Fruit fly (Drosophila melanogaster) whole organism, pupa: ENCODE data around the gene Sfp24Bd.

ENCODE experiments used
- CG10348 ChIP-seq: fragments of 200-800 bp; sonication (Bioruptor generic); IDR thresholded peaks from 2 replicates; pipeline ENCODE4 v1.3.6; 2022; ENCODE audit warnings: missing biosample characterization, missing genetic modification characterization
- CG12605 ChIP-seq: fragments of 200-800 bp; sonication (Bioruptor generic); IDR thresholded peaks from 2 replicates; pipeline ENCODE4 v1.3.6; 2022; ENCODE audit warnings: missing biosample characterization, missing genetic modification characterization
- CG13204 ChIP-seq: fragments of 200-800 bp; sonication (Bioruptor generic); optimal IDR thresholded peaks from 2 replicates; lab custom pipeline; 2018; ENCODE audit warnings: missing biosample characterization, mild to moderate bottlenecking, missing genetic modification characterization, moderate library complexity
- CG14655 ChIP-seq: fragments of 200-800 bp; sonication (Bioruptor generic); optimal IDR thresholded peaks from 3 replicates; lab custom pipeline; 2017; ENCODE audit warnings: mild to moderate bottlenecking, missing biosample characterization, missing genetic modification reagents, missing genetic modification characterization
- CG15710 ChIP-seq: fragments of 200-800 bp; sonication (Bioruptor generic); optimal IDR thresholded peaks from 2 replicates; lab custom pipeline; 2018; ENCODE audit warnings: missing biosample characterization, mild to moderate bottlenecking, missing genetic modification characterization, moderate library complexity
- CG17806 ChIP-seq: fragments of 200-800 bp; sonication (Bioruptor generic); optimal IDR thresholded peaks from 2 replicates; lab custom pipeline; 2018; ENCODE audit warnings: missing biosample characterization, mild to moderate bottlenecking, missing genetic modification characterization, moderate library complexity
- CG32121 ChIP-seq: fragments of 200-800 bp; sonication (Bioruptor generic); IDR thresholded peaks from 2 replicates; pipeline ENCODE4 v1.3.6; 2022; ENCODE audit warnings: missing biosample characterization, missing genetic modification characterization
- CG34367 ChIP-seq: fragments of 200-800 bp; sonication (Bioruptor generic); optimal IDR thresholded peaks from 2 replicates; lab custom pipeline; 2018; ENCODE audit warnings: missing biosample characterization, mild to moderate bottlenecking, missing genetic modification characterization
- CG4496 ChIP-seq: fragments of 200-800 bp; sonication (Bioruptor generic); IDR thresholded peaks from 3 replicates; pipeline ENCODE4 v1.3.6; 2022; ENCODE audit warnings: missing biosample characterization, missing genetic modification characterization
- CG8159 ChIP-seq: fragments of 200-800 bp; sonication (Bioruptor generic); optimal IDR thresholded peaks from 3 replicates; lab custom pipeline; 2018; ENCODE audit warnings: missing biosample characterization, mild to moderate bottlenecking, missing genetic modification characterization, moderate library complexity
- CG8301 ChIP-seq: fragments of 200-800 bp; sonication (Bioruptor generic); optimal IDR thresholded peaks from 2 replicates; lab custom pipeline; 2018; ENCODE audit warnings: missing biosample characterization, mild to moderate bottlenecking, missing genetic modification characterization
- CG9948 ChIP-seq: fragments of 200-800 bp; sonication (Bioruptor generic); optimal IDR thresholded peaks from 2 replicates; lab custom pipeline; 2018; ENCODE audit warnings: missing biosample characterization, mild to moderate bottlenecking, missing genetic modification characterization, moderate library complexity
- D1 ChIP-seq: fragments of 200-800 bp; sonication (Bioruptor generic); optimal IDR thresholded peaks from 2 replicates; lab custom pipeline; 2018; ENCODE audit warnings: missing biosample characterization, mild to moderate bottlenecking, missing genetic modification characterization, moderate library complexity
- EcR ChIP-seq: fragments of 200-800 bp; sonication (Bioruptor generic); optimal IDR thresholded peaks from 3 replicates; lab custom pipeline; 2019; ENCODE audit warnings: missing biosample characterization, missing genetic modification characterization, mild to moderate bottlenecking, moderate library complexity, missing genetic modification reagents
- Ets98B ChIP-seq: fragments of 200-800 bp; sonication (Bioruptor generic); IDR thresholded peaks from 2 replicates; pipeline ENCODE4 v1.3.6; 2022; ENCODE audit warnings: missing biosample characterization, missing genetic modification characterization
- Pif1A ChIP-seq: fragments of 200-800 bp; sonication (Bioruptor generic); optimal IDR thresholded peaks from 3 replicates; lab custom pipeline; 2016; ENCODE audit warnings: missing biosample characterization, missing genetic modification characterization
- Pif1B ChIP-seq: fragments of 200-800 bp; sonication (Bioruptor generic); optimal IDR thresholded peaks from 3 replicates; lab custom pipeline; 2016; ENCODE audit warnings: missing biosample characterization, missing genetic modification characterization
- Snoo ChIP-seq: fragments of 200-800 bp; sonication (Bioruptor generic); optimal IDR thresholded peaks from 3 replicates; lab custom pipeline; 2017; ENCODE audit warnings: missing biosample characterization, mild to moderate bottlenecking, missing genetic modification characterization, inconsistent platforms
- fd96Ca ChIP-seq: fragments of 200-800 bp; sonication (Bioruptor generic); IDR thresholded peaks from 3 replicates; pipeline ENCODE4 v1.3.6; 2022; ENCODE audit warnings: missing biosample characterization, missing genetic modification characterization
- gl ChIP-seq: fragments of 200-800 bp; sonication (Bioruptor generic); optimal IDR thresholded peaks from 2 replicates; lab custom pipeline; 2018; ENCODE audit warnings: missing biosample characterization, mild to moderate bottlenecking, missing genetic modification characterization
- rn ChIP-seq: fragments of 200-800 bp; sonication (Bioruptor generic); IDR thresholded peaks from 2 replicates; pipeline ENCODE4 v1.3.6; 2022; ENCODE audit warnings: missing biosample characterization, missing genetic modification characterization

Gene Sfp24Bd

dm6 chr2L:3693082-3693481 lies 24.1 kb upstream of the Sfp24Bd start, which contains the start of gene CG3513:
Gene CG3513 (minus strand): TSS chr2L:3693182.
- TF ChIP-seq rn (GFP tag; lab: Robert Waterston, UW) (no peak), Pif1B (GFP tag; lab: Kevin White, UChicago) (no peak), D1 (tag; lab: Kevin White, UChicago) (no peak), CG17806 (tag; lab: Kevin White, UChicago) (no peak), CG14655 (GFP tag; lab: Kevin White, UChicago) (no peak)

- TF ChIP-seq EcR = no peak
- TF ChIP-seq D1 (tag; lab: Kevin White, UChicago) = no peak
- no peak for TF ChIP-seq CG34367
- no peak for TF ChIP-seq CG14655 (GFP tag; lab: Kevin White, UChicago)
- no peak for TF ChIP-seq CG4496
- TF ChIP-seq CG15710 (tag; lab: Kevin White, UChicago) = no peak
- TF ChIP-seq CG10348 (GFP tag; lab: Robert Waterston, UW) = no peak
- TF ChIP-seq, all 21 proteins: peak for 0
Observed at dm6 chr2L:3692466-3692865, 23.5 kb upstream of the Sfp24Bd start, which contains the start of gene CG16704. Gene CG16704 (minus strand): TSS chr2L:3692587.

dm6 chr2L:3685139-3685851 lies 16.4 kb upstream of the Sfp24Bd start:
- TF ChIP-seq CG13204 (no peak), D1 (tag; lab: Kevin White, UChicago) (no peak), Pif1A (GFP tag; lab: Kevin White, UChicago) (no peak), CG17806 (tag; lab: Kevin White, UChicago) (no peak), CG8159 (tag; lab: Kevin White, UChicago) (peak; percentile 16)
- TF ChIP-seq, all 21 proteins: peak for 1

- TF ChIP-seq gl (tag; lab: Kevin White, UChicago) (no peak), CG10348 (GFP tag; lab: Robert Waterston, UW) (no peak), CG17806 (tag; lab: Kevin White, UChicago) (no peak), CG34367 (no peak), CG12605 (GFP tag; lab: Robert Waterston, UW) (no peak), CG9948 (tag; lab: Kevin White, UChicago) (no peak), Pif1B (GFP tag; lab: Kevin White, UChicago) (no peak), CG32121 (GFP tag; lab: Robert Waterston, UW) (no peak), rn (GFP tag; lab: Robert Waterston, UW) (no peak), Snoo (tag; lab: Kevin White, UChicago) (no peak), CG8301 (no peak), CG13204 (no peak), D1 (tag; lab: Kevin White, UChicago) (no peak), fd96Ca (GFP tag; lab: Robert Waterston, UW) (no peak), Pif1A (GFP tag; lab: Kevin White, UChicago) (no peak), Ets98B (GFP tag; lab: Robert Waterston, UW) (no peak), EcR (no peak), CG4496 (no peak), CG15710 (tag; lab: Kevin White, UChicago) (no peak), CG14655 (GFP tag; lab: Kevin White, UChicago) (no peak)
Observed at dm6 chr2L:3682489-3682888, 13.6 kb upstream of the Sfp24Bd start.

- no peak for TF ChIP-seq CG4496
- TF ChIP-seq Snoo (tag; lab: Kevin White, UChicago) = no peak
- no peak for TF ChIP-seq D1 (tag; lab: Kevin White, UChicago)
- TF ChIP-seq Pif1A (GFP tag; lab: Kevin White, UChicago) = no peak
- TF ChIP-seq Ets98B (GFP tag; lab: Robert Waterston, UW) = no peak
- no peak for TF ChIP-seq CG14655 (GFP tag; lab: Kevin White, UChicago)
- no peak for TF ChIP-seq CG15710 (tag; lab: Kevin White, UChicago)
- TF ChIP-seq CG10348 (GFP tag; lab: Robert Waterston, UW) = no peak
- TF ChIP-seq EcR = no peak
- no peak for TF ChIP-seq CG13204
- no peak for TF ChIP-seq CG32121 (GFP tag; lab: Robert Waterston, UW)
- TF ChIP-seq CG9948 (tag; lab: Kevin White, UChicago) = no peak
- no peak for TF ChIP-seq Pif1B (GFP tag; lab: Kevin White, UChicago)
- TF ChIP-seq gl (tag; lab: Kevin White, UChicago) = no peak
- TF ChIP-seq fd96Ca (GFP tag; lab: Robert Waterston, UW) = no peak
- no peak for TF ChIP-seq CG8301
Observed at dm6 chr2L:3681338-3681737, 12.4 kb upstream of the Sfp24Bd start.

- TF ChIP-seq Pif1A (GFP tag; lab: Kevin White, UChicago) (no peak), rn (GFP tag; lab: Robert Waterston, UW) (no peak), CG15710 (tag; lab: Kevin White, UChicago) (no peak), gl (tag; lab: Kevin White, UChicago) (no peak), CG8301 (no peak), CG17806 (tag; lab: Kevin White, UChicago) (no peak), CG13204 (no peak), Ets98B (GFP tag; lab: Robert Waterston, UW) (no peak), D1 (tag; lab: Kevin White, UChicago) (no peak), CG4496 (no peak), CG34367 (no peak)
- TF ChIP-seq, all 21 proteins: peak for 0
Observed at dm6 chr2L:3675770-3676169, 6.8 kb upstream of the Sfp24Bd start.
